Fruit fly (Drosophila melanogaster): ENCODE data around the gene CG14969.

The CG14969 gene

dm6 chr3L:3380225-3381043 lies 45.7 kb upstream of the CG14969 start (continued):
- TF ChIP-seq eyg (GFP tag; optimal IDR thresholded peaks at IDR 0.05), result no peak
- TF ChIP-seq oc (tag; optimal IDR thresholded peaks at IDR 0.05), result peak; percentile 73
- TF ChIP-seq MBD-R2 (GFP tag; IDR thresholded peaks at IDR 0.05), result no peak
- TF ChIP-seq CkIIα-i1 (GFP tag; IDR thresholded peaks at IDR 0.05), result no peak
- peak; percentile 89 for TF ChIP-seq sens (GFP tag)
- TF ChIP-seq CG11085 (GFP tag; IDR thresholded peaks at IDR 0.05), result no peak
- TF ChIP-seq fu2 (GFP tag; optimal IDR thresholded peaks at IDR 0.05), result no peak
- peak; percentile 26 for TF ChIP-seq kah (GFP tag; optimal IDR thresholded peaks at IDR 0.05)
- TF ChIP-seq CG34376 (GFP tag; optimal IDR thresholded peaks at IDR 0.05), result no peak
- no peak for TF ChIP-seq hb (GFP tag; IDR thresholded peaks at IDR 0.05; ENCODE audit: partially characterized antibody)
- TF ChIP-seq wdn (GFP tag; IDR thresholded peaks at IDR 0.05), result no peak
- peak; percentile 47 for TF ChIP-seq CG17829 (tag; optimal IDR thresholded peaks at IDR 0.05)
- peak in 1 of 2 experiments; percentile 7 for TF ChIP-seq Trl (optimal IDR thresholded peaks at IDR 0.05)
- TF ChIP-seq Trl (GFP tag; optimal IDR thresholded peaks at IDR 0.05), result no peak
- peak; percentile 74 for TF ChIP-seq phol (tag; optimal IDR thresholded peaks at IDR 0.05)
- TF ChIP-seq gcm (GFP tag; optimal IDR thresholded peaks at IDR 0.05), result peak; percentile 14
- TF ChIP-seq CG18262 (tag; optimal IDR thresholded peaks at IDR 0.05), result peak; percentile 76
- peak; percentile 34 for TF ChIP-seq NfI (GFP tag; optimal IDR thresholded peaks at IDR 0.05)
- TF ChIP-seq CG6791 (GFP tag; IDR thresholded peaks at IDR 0.05; ENCODE audit: partially characterized antibody), result no peak
- TF ChIP-seq br (optimal IDR thresholded peaks at IDR 0.05), result no peak
- TF ChIP-seq CG1603 (tag; optimal IDR thresholded peaks at IDR 0.05), result peak; percentile 39
- TF ChIP-seq Hr51 (GFP tag; optimal IDR thresholded peaks at IDR 0.05), result peak in 1 of 2 experiments; percentile 63
- peak; percentile 12 for TF ChIP-seq CG12219 (GFP tag; optimal IDR thresholded peaks at IDR 0.05)

dm6 chr3L:3377965-3378292 lies 43.2 kb upstream of the CG14969 start, which contains the start of gene Ids:
Ids (plus strand) TSS chr3L:3378268.
- TF ChIP-seq sd (tag; optimal IDR thresholded peaks at IDR 0.05) (peak; percentile 27), CG14441 (GFP tag; IDR thresholded peaks at IDR 0.05) (peak; percentile 86), salm (tag; optimal IDR thresholded peaks at IDR 0.05) (peak; percentile 16), ara (GFP tag; IDR thresholded peaks at IDR 0.05) (peak; percentile 84), sim (GFP tag; IDR thresholded peaks at IDR 0.05) (no peak), CG32772 (GFP tag; IDR thresholded peaks at IDR 0.05) (peak; percentile 65), bsh (GFP tag; optimal IDR thresholded peaks at IDR 0.05) (peak; percentile 7 to 77), CG32767 (GFP tag; IDR thresholded peaks at IDR 0.05) (peak; percentile 76), Mrtf (GFP tag; IDR thresholded peaks at IDR 0.05) (0 out of 3 replicates have a peak, but pooled peaks have one; percentile 48), Camta (GFP tag; optimal IDR thresholded peaks at IDR 0.05) (peak; percentile 45), CG11398 (GFP tag; optimal IDR thresholded peaks at IDR 0.05) (no peak), tap (tag; optimal IDR thresholded peaks at IDR 0.05) (peak; percentile 28), gem (tag; optimal IDR thresholded peaks at IDR 0.05) (peak; percentile 78), ewg (GFP tag; optimal IDR thresholded peaks at IDR 0.05) (peak; percentile 21), CTCF (GFP tag; optimal IDR thresholded peaks at IDR 0.05) (no peak), CG4360 (GFP tag; IDR thresholded peaks at IDR 0.05) (no peak), CG17385 (GFP tag; optimal IDR thresholded peaks at IDR 0.05) (peak; percentile 72), CG1529 (GFP tag; optimal IDR thresholded peaks at IDR 0.05) (peak; percentile 21), Sry-δ (GFP tag; optimal IDR thresholded peaks at IDR 0.05) (no peak), wdn (GFP tag; IDR thresholded peaks at IDR 0.05) (peak; percentile 72; the same call in 1 of the 2 replicates), CG13624 (GFP tag; optimal IDR thresholded peaks at IDR 0.05) (peak; percentile 2), pan (optimal IDR thresholded peaks at IDR 0.05) (no peak), pan (GFP tag; optimal IDR thresholded peaks at IDR 0.05 in 1 of 2, IDR thresholded peaks at IDR 0.05 in 1 of 2) (peak in 1 of 2 experiments; percentile 82), Mad (GFP tag; optimal IDR thresholded peaks at IDR 0.05) (peak; percentile 47), CG15601 (tag; optimal IDR thresholded peaks at IDR 0.05) (peak; percentile 9), corto (GFP tag; optimal IDR thresholded peaks at IDR 0.05) (peak; percentile 42), HHEX (GFP tag; optimal IDR thresholded peaks at IDR 0.05) (no peak), schlank (tag; optimal IDR thresholded peaks at IDR 0.05) (peak; percentile 26), Fer1 (GFP tag; optimal IDR thresholded peaks at IDR 0.05) (peak; percentile 69)
